Worm (Caenorhabditis elegans) whole organism, L3 larva: ENCODE results near the gene appg-2.

Experiments used
- R02D3.7 ChIP-seq: fragments of 150-350 bp; optimal IDR thresholded peaks from 2 replicates; lab custom pipeline; 2014; ENCODE audit warnings: missing biosample characterization, missing genetic modification characterization
- aly-2 ChIP-seq: fragments of 150-350 bp; optimal IDR thresholded peaks from 2 replicates; lab custom pipeline; 2014; ENCODE audit warnings: missing biosample characterization, missing genetic modification characterization
- ceh-16 ChIP-seq: sonication (generic microtip); optimal IDR thresholded peaks from 2 replicates; lab custom pipeline; 2017; ENCODE audit warnings: missing biosample characterization, missing genetic modification characterization
- ceh-9 ChIP-seq: sonication (generic microtip); optimal IDR thresholded peaks from 2 replicates; lab custom pipeline; 2018; ENCODE audit warnings: missing biosample characterization, missing genetic modification characterization
- daf-12 ChIP-seq: fragments of 150-350 bp; optimal IDR thresholded peaks from 2 replicates; lab custom pipeline; 2014; ENCODE audit warnings: missing biosample characterization, missing genetic modification reagents, missing genetic modification characterization
- egl-27 ChIP-seq: sonication (generic microtip); optimal IDR thresholded peaks from 4 replicates; lab custom pipeline; 2017; ENCODE audit warnings: missing biosample characterization, missing genetic modification reagents, missing genetic modification characterization
- egl-5 ChIP-seq: fragments of 150-350 bp; optimal IDR thresholded peaks from 2 replicates; lab custom pipeline; 2017; ENCODE audit warnings: missing biosample characterization, missing genetic modification reagents, missing genetic modification characterization, inconsistent platforms
- elt-1 ChIP-seq: fragments of 150-350 bp; optimal IDR thresholded peaks from 2 replicates; lab custom pipeline; 2014; ENCODE audit warnings: missing biosample characterization, missing genetic modification characterization
- elt-2 ChIP-seq: sonication (generic microtip); optimal IDR thresholded peaks from 2 replicates; lab custom pipeline; 2016; ENCODE audit warnings: missing genetic modification reagents, mild to moderate bottlenecking, missing genetic modification characterization, missing compliant biosample characterization
- eor-1 ChIP-seq, 2 experiments: fragments of 150-350 bp; optimal IDR thresholded peaks; 2 replicates each; lab custom pipeline; 2014 to 2018; ENCODE audit warnings: missing biosample characterization in 2 of 2, missing genetic modification characterization in 2 of 2
- fkh-10 ChIP-seq: sonication (generic microtip); optimal IDR thresholded peaks from 2 replicates; lab custom pipeline; 2017; ENCODE audit warnings: missing biosample characterization, missing genetic modification reagents, missing genetic modification characterization
- fos-1 ChIP-seq: fragments of 150-350 bp; optimal IDR thresholded peaks from 2 replicates; lab custom pipeline; 2014; ENCODE audit warnings: missing biosample characterization, missing genetic modification characterization
- hmg-11 ChIP-seq: sonication (generic microtip); optimal IDR thresholded peaks from 2 replicates; lab custom pipeline; 2016; ENCODE audit warnings: missing genetic modification characterization, missing compliant biosample characterization
- jun-1 ChIP-seq: fragments of 150-350 bp; optimal IDR thresholded peaks from 2 replicates; lab custom pipeline; 2014; ENCODE audit warnings: missing biosample characterization, missing genetic modification reagents, missing genetic modification characterization
- lin-15B ChIP-seq: fragments of 150-350 bp; optimal IDR thresholded peaks from 2 replicates; lab custom pipeline; 2014; ENCODE audit warnings: missing biosample characterization, missing genetic modification characterization
- lin-39 ChIP-seq: fragments of 150-350 bp; optimal IDR thresholded peaks from 2 replicates; lab custom pipeline; 2018; ENCODE audit warnings: missing biosample characterization, missing genetic modification reagents, missing genetic modification characterization
- lsy-12 ChIP-seq: sonication (generic microtip); optimal IDR thresholded peaks from 2 replicates; lab custom pipeline; 2016; ENCODE audit warnings: mild to moderate bottlenecking, missing genetic modification characterization, missing compliant biosample characterization
- mdl-1 ChIP-seq: fragments of 150-350 bp; optimal IDR thresholded peaks from 2 replicates; lab custom pipeline; 2014; ENCODE audit warnings: missing biosample characterization, missing genetic modification characterization
- mml-1 ChIP-seq: fragments of 150-350 bp; sonication (generic microtip); optimal IDR thresholded peaks from 3 replicates; lab custom pipeline; 2014; ENCODE audit warnings: missing biosample characterization, missing genetic modification characterization
- nfya-1 ChIP-seq: sonication (generic microtip); optimal IDR thresholded peaks from 2 replicates; lab custom pipeline; 2017; ENCODE audit warnings: missing genetic modification characterization, mild to moderate bottlenecking, missing compliant biosample characterization, antibody characterized with exemption, moderate library complexity; ENCODE audit not compliant: insufficient read depth
- nhr-11 ChIP-seq: fragments of 150-350 bp; optimal IDR thresholded peaks from 2 replicates; lab custom pipeline; 2014; ENCODE audit warnings: missing biosample characterization, missing genetic modification characterization
- nhr-12 ChIP-seq: fragments of 150-350 bp; optimal IDR thresholded peaks from 2 replicates; lab custom pipeline; 2014; ENCODE audit warnings: missing biosample characterization, missing genetic modification characterization
- nhr-23 ChIP-seq: fragments of 150-350 bp; optimal IDR thresholded peaks from 2 replicates; lab custom pipeline; 2014; ENCODE audit warnings: missing biosample characterization, missing genetic modification reagents, missing genetic modification characterization
- nhr-237 ChIP-seq: fragments of 150-350 bp; optimal IDR thresholded peaks from 2 replicates; lab custom pipeline; 2014; ENCODE audit warnings: missing biosample characterization, missing genetic modification characterization
- nhr-25 ChIP-seq: sonication (generic microtip); optimal IDR thresholded peaks from 2 replicates; lab custom pipeline; 2017; ENCODE audit warnings: missing biosample characterization, missing genetic modification characterization
- nhr-28 ChIP-seq: fragments of 150-350 bp; optimal IDR thresholded peaks from 2 replicates; lab custom pipeline; 2014; ENCODE audit warnings: missing biosample characterization, missing genetic modification characterization
- nhr-43 ChIP-seq: sonication (generic microtip); optimal IDR thresholded peaks from 2 replicates; lab custom pipeline; 2016; ENCODE audit warnings: mild to moderate bottlenecking, missing genetic modification characterization, missing compliant biosample characterization; ENCODE audit not compliant: poor library complexity, severe bottlenecking
- nhr-67 ChIP-seq: fragments of 150-350 bp; optimal IDR thresholded peaks from 2 replicates; lab custom pipeline; 2014; ENCODE audit warnings: missing biosample characterization, missing genetic modification characterization
- nhr-76 ChIP-seq: fragments of 150-350 bp; sonication (generic microtip); optimal IDR thresholded peaks from 5 replicates; lab custom pipeline; 2014; ENCODE audit warnings: missing biosample characterization, missing genetic modification characterization
- pha-4 ChIP-seq: fragments of 150-350 bp; optimal IDR thresholded peaks from 2 replicates; lab custom pipeline; 2014; ENCODE audit warnings: missing biosample characterization, missing genetic modification reagents, missing genetic modification characterization
- pqm-1 ChIP-seq: fragments of 150-350 bp; optimal IDR thresholded peaks from 2 replicates; lab custom pipeline; 2017; ENCODE audit warnings: missing biosample characterization, missing genetic modification characterization, inconsistent platforms
- skn-1 ChIP-seq: fragments of 150-350 bp; optimal IDR thresholded peaks from 2 replicates; lab custom pipeline; 2014; ENCODE audit warnings: missing biosample characterization, missing genetic modification characterization
- tbx-2 ChIP-seq: sonication (generic microtip); optimal IDR thresholded peaks from 2 replicates; lab custom pipeline; 2016; ENCODE audit warnings: mild to moderate bottlenecking, missing genetic modification characterization, missing compliant biosample characterization
- unc-39 ChIP-seq: sonication (generic microtip); optimal IDR thresholded peaks from 4 replicates; lab custom pipeline; 2017; ENCODE audit warnings: missing biosample characterization, missing genetic modification characterization
- zag-1 ChIP-seq: fragments of 150-350 bp; optimal IDR thresholded peaks from 2 replicates; lab custom pipeline; 2014; ENCODE audit warnings: missing biosample characterization, missing genetic modification characterization
- ztf-4 ChIP-seq: fragments of 150-350 bp; optimal IDR thresholded peaks from 2 replicates; lab custom pipeline; 2014; ENCODE audit warnings: missing biosample characterization, missing genetic modification characterization

appg-2 gene

ce11 chrII:8821140-8821595, 20.2 kb downstream of the appg-2 start, which contains the start of gene F46C5.1:
Gene F46C5.1 (minus strand): TSS chrII:8821190.
- TF ChIP-seq mml-1 = no peak
- TF ChIP-seq lsy-12 = no peak
- no peak for TF ChIP-seq pha-4
- no peak for TF ChIP-seq nhr-237 (tag; lab: Kevin White, UChicago)
- TF ChIP-seq nhr-43 (tag; lab: Kevin White, UChicago) = peak; percentile 48
- TF ChIP-seq nhr-67 (tag; lab: Kevin White, UChicago) = no peak
- TF ChIP-seq elt-1 (tag; lab: Kevin White, UChicago) = no peak
- no peak for TF ChIP-seq egl-27 (tag; lab: Kevin White, UChicago)
- TF ChIP-seq pqm-1 = no peak
- TF ChIP-seq nfya-1 = peak; percentile 16
- TF ChIP-seq skn-1 = no peak
- TF ChIP-seq, all 47 proteins: peak for 2

- TF ChIP-seq elt-1 (tag; lab: Kevin White, UChicago) (no peak), mdl-1 (tag; lab: Kevin White, UChicago) (peak; percentile 45), eor-1 (tag; optimal IDR thresholded peaks at IDR 0.05; lab: Kevin White, UChicago) (no peak), lsy-12 (no peak), egl-27 (tag; lab: Kevin White, UChicago) (no peak), lin-39 (no peak), nhr-76 (tag; lab: Kevin White, UChicago) (no peak), nhr-25 (peak; percentile 63), nhr-43 (tag; lab: Kevin White, UChicago) (peak; percentile 99), jun-1 (peak; percentile 38), nhr-237 (tag; lab: Kevin White, UChicago) (no peak), nfya-1 (no peak), tbx-2 (tag; lab: Kevin White, UChicago) (no peak), lin-15B (tag; lab: Kevin White, UChicago) (no peak), skn-1 (no peak), pha-4 (no peak), nhr-23 (peak; percentile 77), pqm-1 (peak; percentile 13)
Observed at ce11 chrII:8822711-8823110, 21.8 kb downstream of the appg-2 start.

- TF ChIP-seq zag-1 (tag; lab: Kevin White, UChicago) (no peak), nhr-25 (no peak), elt-1 (tag; lab: Kevin White, UChicago) (no peak), ztf-4 (no peak), mml-1 (no peak), nhr-76 (tag; lab: Kevin White, UChicago) (no peak), nhr-237 (tag; lab: Kevin White, UChicago) (no peak), egl-5 (tag; lab: Kevin White, UChicago) (no peak), nhr-12 (no peak), pqm-1 (no peak)
- TF ChIP-seq, all 47 proteins: peak for 0
Observed at ce11 chrII:8825769-8826168, 24.8 kb downstream of the appg-2 start, which contains the start of gene nas-25. Gene nas-25 (plus strand): TSS chrII:8826069.

ce11 chrII:8829189-8829588, 28.3 kb downstream of the appg-2 start, which contains the start of gene F46C5.2:
Gene F46C5.2 (minus strand): TSS chrII:8829289.
- TF ChIP-seq aly-2 (tag; lab: Kevin White, UChicago) (no peak), fkh-10 (GFP tag; lab: Kevin White, UChicago) (no peak), lin-39 (no peak), mdl-1 (tag; lab: Kevin White, UChicago) (no peak), tbx-2 (tag; lab: Kevin White, UChicago) (no peak), nhr-11 (tag; lab: Kevin White, UChicago) (no peak), R02D3.7 (no peak), mml-1 (no peak), ztf-4 (no peak), nhr-43 (tag; lab: Kevin White, UChicago) (no peak), unc-39 (no peak), pha-4 (no peak), nfya-1 (no peak)

- TF ChIP-seq lin-39 = no peak
- no peak for TF ChIP-seq hmg-11 (tag; lab: Kevin White, UChicago)
- no peak for TF ChIP-seq daf-12 (tag; lab: Kevin White, UChicago)
- TF ChIP-seq mdl-1 (tag; lab: Kevin White, UChicago) = no peak
- no peak for TF ChIP-seq lin-15B (tag; lab: Kevin White, UChicago)
- no peak for TF ChIP-seq elt-2 (tag; lab: Kevin White, UChicago)
- TF ChIP-seq nhr-28 (tag; lab: Kevin White, UChicago) = no peak
- no peak for TF ChIP-seq aly-2 (tag; lab: Kevin White, UChicago)
- no peak for TF ChIP-seq fos-1 (tag; lab: Kevin White, UChicago)
- TF ChIP-seq nhr-67 (tag; lab: Kevin White, UChicago) = no peak
- TF ChIP-seq ceh-16 (tag; lab: Kevin White, UChicago) = no peak
- TF ChIP-seq jun-1 = no peak
- no peak for TF ChIP-seq ceh-9 (tag; lab: Kevin White, UChicago)
- TF ChIP-seq nhr-43 (tag; lab: Kevin White, UChicago) = no peak
Observed at ce11 chrII:8830917-8831316, 30.0 kb downstream of the appg-2 start.
